Fruit fly (Drosophila melanogaster) whole organism, embryonic: ENCODE measurements around the gene CG34049.

Experiments
- CG10431 ChIP-seq: fragments of 200-800 bp; sonication (Bioruptor generic); optimal IDR thresholded peaks from 3 replicates; lab custom pipeline; 2018; ENCODE audit warnings: missing biosample characterization, mild to moderate bottlenecking, missing genetic modification characterization
- CG12071 ChIP-seq: fragments of 200-800 bp; sonication (Bioruptor generic); optimal IDR thresholded peaks from 3 replicates; lab custom pipeline; 2018; ENCODE audit warnings: missing biosample characterization, mild to moderate bottlenecking, missing genetic modification characterization
- CG12104 ChIP-seq: fragments of 200-800 bp; sonication (Bioruptor generic); optimal IDR thresholded peaks from 3 replicates; lab custom pipeline; 2016; ENCODE audit warnings: missing biosample characterization, missing genetic modification characterization
- CG13424 ChIP-seq: fragments of 200-800 bp; sonication (Bioruptor generic); optimal IDR thresholded peaks from 2 replicates; lab custom pipeline; 2019; ENCODE audit warnings: missing biosample characterization, mild to moderate bottlenecking, missing genetic modification characterization, moderate library complexity
- CG13624 ChIP-seq: fragments of 200-800 bp; sonication (Bioruptor generic); optimal IDR thresholded peaks from 2 replicates; lab custom pipeline; 2016; ENCODE audit warnings: missing biosample characterization, missing genetic modification characterization
- CG16779 ChIP-seq: fragments of 200-800 bp; sonication (Bioruptor generic); IDR thresholded peaks from 2 replicates; pipeline ENCODE4 v1.3.6; 2022; ENCODE audit warnings: missing biosample characterization, missing genetic modification characterization
- CG1832 ChIP-seq: fragments of 200-800 bp; sonication (Bioruptor generic); optimal IDR thresholded peaks from 2 replicates; lab custom pipeline; 2017; ENCODE audit warnings: missing biosample characterization, mild to moderate bottlenecking, missing genetic modification characterization, inconsistent platforms
- CG2116 ChIP-seq: fragments of 200-800 bp; sonication (Bioruptor generic); optimal IDR thresholded peaks from 3 replicates; lab custom pipeline; 2018; ENCODE audit warnings: missing biosample characterization, mild to moderate bottlenecking, missing genetic modification characterization
- CG30403 ChIP-seq: fragments of 200-800 bp; sonication (Bioruptor generic); optimal IDR thresholded peaks from 3 replicates; lab custom pipeline; 2016; ENCODE audit warnings: missing biosample characterization, missing genetic modification characterization
- CG32767 ChIP-seq: fragments of 200-800 bp; sonication (Bioruptor generic); IDR thresholded peaks from 2 replicates; pipeline ENCODE4 v1.3.6; 2022; ENCODE audit warnings: missing biosample characterization, missing genetic modification characterization
- CG3838 ChIP-seq: fragments of 200-800 bp; sonication (Bioruptor generic); optimal IDR thresholded peaks from 3 replicates; lab custom pipeline; 2016; ENCODE audit warnings: missing biosample characterization, missing genetic modification characterization
- CG6272 ChIP-seq: fragments of 200-800 bp; sonication (Bioruptor generic); IDR thresholded peaks from 2 replicates; pipeline ENCODE4 v1.3.6; 2022; ENCODE audit warnings: missing biosample characterization, missing genetic modification characterization
- CG7357 ChIP-seq: fragments of 200-800 bp; sonication (Bioruptor generic); IDR thresholded peaks from 3 replicates; pipeline ENCODE4 v1.3.6; 2022; ENCODE audit warnings: missing biosample characterization, missing genetic modification characterization
- CG7372 ChIP-seq: fragments of 200-800 bp; sonication (Bioruptor generic); IDR thresholded peaks from 2 replicates; pipeline ENCODE4 v1.3.6; 2022; ENCODE audit warnings: missing biosample characterization, missing genetic modification characterization
- CG7786 ChIP-seq: fragments of 200-800 bp; sonication (Bioruptor generic); optimal IDR thresholded peaks from 2 replicates; lab custom pipeline; 2016; ENCODE audit warnings: missing biosample characterization, missing genetic modification characterization
- CG7839 ChIP-seq: fragments of 200-800 bp; sonication (Bioruptor generic); optimal IDR thresholded peaks from 3 replicates; lab custom pipeline; 2018; ENCODE audit warnings: missing biosample characterization, mild to moderate bottlenecking, missing genetic modification characterization, moderate library complexity
- CG7963 ChIP-seq: fragments of 200-800 bp; sonication (Bioruptor generic); IDR thresholded peaks from 3 replicates; pipeline ENCODE4 v1.3.6; 2022; ENCODE audit warnings: missing biosample characterization, missing genetic modification characterization; ENCODE audit not compliant: partially characterized antibody
- CG8765 ChIP-seq: fragments of 200-800 bp; sonication (Bioruptor generic); IDR thresholded peaks from 2 replicates; pipeline ENCODE4 v1.3.6; 2022; ENCODE audit warnings: missing biosample characterization, missing genetic modification characterization
- CG8924 ChIP-seq: fragments of 200-800 bp; optimal IDR thresholded peaks from 3 replicates; lab custom pipeline; 2019; ENCODE audit warnings: missing biosample characterization, mild to moderate bottlenecking, missing genetic modification characterization, moderate library complexity
- Camta ChIP-seq: fragments of 200-800 bp; sonication (Bioruptor generic); optimal IDR thresholded peaks from 2 replicates; lab custom pipeline; 2016; ENCODE audit warnings: missing biosample characterization, missing genetic modification characterization
- CrebB ChIP-seq: fragments of 200-800 bp; sonication (Bioruptor generic); optimal IDR thresholded peaks from 3 replicates; lab custom pipeline; 2018; ENCODE audit warnings: missing biosample characterization, mild to moderate bottlenecking, missing genetic modification characterization
- Dp ChIP-seq: fragments of 200-800 bp; sonication (Bioruptor generic); optimal IDR thresholded peaks from 2 replicates; lab custom pipeline; 2018; ENCODE audit warnings: missing biosample characterization, mild to moderate bottlenecking, missing genetic modification characterization, moderate library complexity
- Fer3 ChIP-seq: fragments of 200-800 bp; sonication (Bioruptor generic); optimal IDR thresholded peaks from 2 replicates; lab custom pipeline; 2018; ENCODE audit warnings: missing biosample characterization, mild to moderate bottlenecking, missing genetic modification characterization, moderate library complexity
- Gug ChIP-seq: fragments of 200-800 bp; sonication (Bioruptor generic); IDR thresholded peaks from 4 replicates; pipeline ENCODE4 v1.3.6; 2022; ENCODE audit warnings: missing biosample characterization, missing genetic modification characterization
- HLHmδ ChIP-seq: fragments of 200-800 bp; sonication (Bioruptor generic); optimal IDR thresholded peaks from 2 replicates; lab custom pipeline; 2018; ENCODE audit warnings: missing biosample characterization, mild to moderate bottlenecking, missing genetic modification characterization, moderate library complexity
- Hr51 ChIP-seq, 2 experiments: fragments of 200-800 bp; sonication (Bioruptor generic); optimal IDR thresholded peaks; 2 replicates in 1 of 2; 3 replicates in 1 of 2; lab custom pipeline; 2016 to 2018; ENCODE audit warnings: missing biosample characterization in 2 of 2, missing genetic modification characterization in 2 of 2, mild to moderate bottlenecking in 1 of 2, moderate library complexity in 1 of 2
- Hr78 ChIP-seq, 2 experiments: fragments of 200-800 bp in 1 of 2; fragments of >200 bp in 1 of 2; sonication (Bioruptor generic) in 1 of 2; optimal IDR thresholded peaks; 2 replicates each; lab custom pipeline; 2017 to 2019; ENCODE audit warnings: missing biosample characterization in 2 of 2, missing genetic modification characterization in 2 of 2, mild to moderate bottlenecking in 1 of 2, moderate library complexity in 1 of 2
- Lim3 ChIP-seq: fragments of 200-800 bp; sonication (Bioruptor generic); IDR thresholded peaks from 2 replicates; pipeline ENCODE4 v1.3.6; 2022; ENCODE audit warnings: missing biosample characterization, missing genetic modification characterization
- Neu2 ChIP-seq: fragments of 200-800 bp; sonication (Bioruptor generic); optimal IDR thresholded peaks from 3 replicates; lab custom pipeline; 2016; ENCODE audit warnings: missing biosample characterization, missing genetic modification characterization, borderline replicate concordance
- Oaz ChIP-seq: fragments of 200-800 bp; sonication (Bioruptor generic); IDR thresholded peaks from 2 replicates; pipeline ENCODE4 v1.3.6; 2022; ENCODE audit warnings: missing biosample characterization, missing genetic modification characterization
- danr ChIP-seq: fragments of 200-800 bp; sonication (Bioruptor generic); IDR thresholded peaks from 2 replicates; pipeline ENCODE4 v1.3.6; 2022; ENCODE audit warnings: missing biosample characterization, missing genetic modification characterization
- esg ChIP-seq: fragments of 200-800 bp; sonication (Bioruptor generic); conservative IDR thresholded peaks from 2 replicates; pipeline ENCODE4 v1.3.6; 2022; ENCODE audit warnings: missing biosample characterization, missing genetic modification characterization
- fu2 ChIP-seq: fragments of 200-800 bp; sonication (Bioruptor generic); optimal IDR thresholded peaks from 2 replicates; lab custom pipeline; 2016; ENCODE audit warnings: missing biosample characterization, missing genetic modification characterization
- hth ChIP-seq: fragments of >200 bp; optimal IDR thresholded peaks from 2 replicates; lab custom pipeline; 2017; ENCODE audit warnings: inconsistent platforms
- jigr1 ChIP-seq: fragments of 200-800 bp; sonication (Bioruptor generic); IDR thresholded peaks from 3 replicates; pipeline ENCODE4 v1.3.6; 2022; ENCODE audit warnings: missing biosample characterization, missing genetic modification characterization
- kah ChIP-seq: fragments of 200-800 bp; sonication (Bioruptor generic); optimal IDR thresholded peaks from 2 replicates; lab custom pipeline; 2018; ENCODE audit warnings: missing biosample characterization, mild to moderate bottlenecking, missing genetic modification characterization
- kni ChIP-seq: fragments of 200-800 bp; sonication (Bioruptor generic); optimal IDR thresholded peaks from 3 replicates; lab custom pipeline; 2017; ENCODE audit warnings: mild to moderate bottlenecking, missing biosample characterization, missing genetic modification reagents, missing genetic modification characterization
- lab ChIP-seq: fragments of 200-800 bp; sonication (Bioruptor generic); optimal IDR thresholded peaks from 3 replicates; lab custom pipeline; 2017; ENCODE audit warnings: missing biosample characterization, missing genetic modification characterization, mild to moderate bottlenecking, moderate library complexity, missing genetic modification reagents
- nmo ChIP-seq: fragments of 200-800 bp; sonication (Bioruptor generic); optimal IDR thresholded peaks from 2 replicates; lab custom pipeline; 2018; ENCODE audit warnings: missing biosample characterization, mild to moderate bottlenecking, missing genetic modification characterization, moderate library complexity
- oc ChIP-seq: fragments of 200-800 bp; sonication (Bioruptor generic); optimal IDR thresholded peaks from 2 replicates; lab custom pipeline; 2018; ENCODE audit warnings: missing biosample characterization, mild to moderate bottlenecking, missing genetic modification characterization, moderate library complexity
- odd ChIP-seq: fragments of 200-800 bp; sonication (Bioruptor generic); optimal IDR thresholded peaks from 2 replicates; lab custom pipeline; 2017; ENCODE audit warnings: missing biosample characterization, mild to moderate bottlenecking, missing genetic modification characterization
- pan ChIP-seq, 4 experiments: fragments of >200 bp in 3 of 4; fragments of 200-800 bp in 1 of 4; sonication (Bioruptor generic) in 1 of 4; optimal IDR thresholded peaks in 3 of 4; IDR thresholded peaks in 1 of 4; 2 replicates each; pipeline versions ENCODE4 v1.3.6 to Lab custom; 2017 to 2022; ENCODE audit warnings: missing biosample characterization in 2 of 4, missing genetic modification characterization in 2 of 4, mixed read lengths in 1 of 4
- tgo ChIP-seq: fragments of 200-800 bp; sonication (Bioruptor generic); IDR thresholded peaks from 3 replicates; pipeline ENCODE4 v1.3.6; 2022; ENCODE audit warnings: missing biosample characterization, missing genetic modification characterization
- twi ChIP-seq: fragments of 200-800 bp; optimal IDR thresholded peaks from 2 replicates; lab custom pipeline; 2019; ENCODE audit warnings: missing biosample characterization, mild to moderate bottlenecking, missing genetic modification characterization, moderate library complexity
- unc-4 ChIP-seq: fragments of 200-800 bp; sonication (Bioruptor generic); IDR thresholded peaks from 2 replicates; pipeline ENCODE4 v1.3.6; 2022; ENCODE audit warnings: missing biosample characterization, missing genetic modification characterization; ENCODE audit not compliant: partially characterized antibody
- vnd ChIP-seq: fragments of 200-800 bp; sonication (Bioruptor generic); IDR thresholded peaks from 3 replicates; pipeline ENCODE4 v1.3.6; 2022; ENCODE audit warnings: missing biosample characterization, missing genetic modification characterization; ENCODE audit not compliant: partially characterized antibody
- vvl ChIP-seq: fragments of 200-800 bp; sonication (Bioruptor generic); IDR thresholded peaks from 2 replicates; pipeline ENCODE4 v1.3.6; 2022; ENCODE audit warnings: missing biosample characterization, missing genetic modification characterization
- zfh2 ChIP-seq: fragments of 200-800 bp; sonication (Bioruptor generic); optimal IDR thresholded peaks from 2 replicates; lab custom pipeline; 2016; ENCODE audit warnings: missing biosample characterization, missing genetic modification characterization

The CG34049 gene

DNA sequence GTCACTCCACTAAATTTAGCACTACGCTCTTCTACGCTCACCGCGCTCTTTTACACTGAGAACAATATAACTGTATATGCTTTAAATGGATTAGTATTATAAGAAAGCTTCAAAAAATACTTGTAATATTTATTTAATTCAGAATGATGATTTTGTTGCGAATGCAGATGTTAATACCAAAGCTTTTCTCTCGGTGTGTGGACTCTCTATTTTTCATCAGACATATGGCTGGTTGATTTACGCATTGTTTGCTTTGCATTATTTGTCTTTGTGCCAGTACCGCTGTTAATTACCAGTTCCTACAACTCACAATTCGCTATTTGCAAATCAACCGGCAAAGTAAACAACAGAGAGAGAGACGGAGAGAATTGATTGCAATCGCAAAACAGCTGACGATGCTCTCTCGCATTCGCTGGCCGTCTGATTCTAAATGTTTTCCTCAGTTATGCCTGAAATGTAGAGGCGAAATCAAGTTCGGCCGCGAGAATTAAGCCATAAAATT is 43.4 kb downstream of the CG34049 start (continued):
- TF ChIP-seq vvl (GFP tag; lab: Robert Waterston, UW) (peak; percentile 99), CG13424 (tag; lab: Kevin White, UChicago) (peak; percentile 97), CG7357 (GFP tag; lab: Robert Waterston, UW) (peak; percentile 87), Gug (GFP tag; lab: Robert Waterston, UW) (peak; percentile 94), danr (GFP tag; lab: Robert Waterston, UW) (peak; percentile 96), oc (tag; lab: Kevin White, UChicago) (peak; percentile 93), Lim3 (GFP tag; lab: Robert Waterston, UW) (peak; percentile 81), CG7839 (tag; lab: Kevin White, UChicago) (peak; percentile 98), odd (GFP tag; lab: Kevin White, UChicago) (peak; percentile 95), CG7963 (GFP tag; lab: Robert Waterston, UW) (no peak), CG12104 (GFP tag; lab: Kevin White, UChicago) (peak; percentile 94), CG16779 (GFP tag; lab: Robert Waterston, UW) (peak; percentile 96), CG8924 (tag; lab: Kevin White, UChicago) (peak; percentile 98), CG7786 (GFP tag; lab: Kevin White, UChicago) (peak; percentile 97), Oaz (GFP tag; lab: Robert Waterston, UW) (peak; percentile 96), CG3838 (GFP tag; lab: Kevin White, UChicago) (peak; percentile 83), fu2 (GFP tag; lab: Kevin White, UChicago) (peak; percentile 95), CG2116 (peak; percentile 89), CG6272 (GFP tag; lab: Robert Waterston, UW) (peak; percentile 91), CrebB (tag; lab: Kevin White, UChicago) (peak; percentile 98), unc-4 (GFP tag; lab: Robert Waterston, UW) (no peak), CG7372 (GFP tag; lab: Robert Waterston, UW) (peak; percentile 97), Neu2 (GFP tag; lab: Kevin White, UChicago) (peak; percentile 34), tgo (GFP tag; lab: Robert Waterston, UW) (peak; percentile 98), CG13624 (peak; percentile 96), lab (GFP tag; lab: Kevin White, UChicago) (peak; percentile 97), esg (GFP tag; lab: Robert Waterston, UW) (peak; percentile 97), pan (optimal IDR thresholded peaks at IDR 0.05; lab: Kevin White, UChicago) (no peak), pan (GFP tag; optimal IDR thresholded peaks at IDR 0.05 in 1 of 2, IDR thresholded peaks at IDR 0.05 in 1 of 2) (peak in 1 of 2 experiments; percentile 98), twi (tag; lab: Kevin White, UChicago) (peak; percentile 92), CG8765 (GFP tag; lab: Robert Waterston, UW) (peak; percentile 90), Fer3 (tag; lab: Kevin White, UChicago) (peak; percentile 96), CG10431 (GFP tag; lab: Kevin White, UChicago) (peak; percentile 72), vnd (GFP tag; lab: Robert Waterston, UW) (no peak), jigr1 (GFP tag; lab: Robert Waterston, UW) (peak; percentile 90), Hr78 (GFP tag; optimal IDR thresholded peaks at IDR 0.05; lab: Kevin White, UChicago) (peak in 1 of 2 experiments; percentile 62), nmo (GFP tag; lab: Kevin White, UChicago) (peak; percentile 95), kni (GFP tag; lab: Kevin White, UChicago) (peak; percentile 60), CG1832 (GFP tag; lab: Kevin White, UChicago) (no peak), CG12071 (GFP tag; lab: Kevin White, UChicago) (peak; percentile 95), Dp (GFP tag; lab: Kevin White, UChicago) (peak; percentile 10), kah (GFP tag; lab: Kevin White, UChicago) (peak; percentile 86), CG32767 (GFP tag; lab: Robert Waterston, UW) (peak; percentile 96), hth (lab: Kevin White, UChicago) (no peak), Camta (peak; percentile 93), Hr51 (GFP tag; optimal IDR thresholded peaks at IDR 0.05; lab: Kevin White, UChicago) (peak; percentile 95 to 96), zfh2 (GFP tag; lab: Kevin White, UChicago) (peak; percentile 95), HLHmδ (GFP tag; lab: Kevin White, UChicago) (no peak), CG30403 (GFP tag; lab: Kevin White, UChicago) (peak; percentile 97)
